Fruit fly (Drosophila melanogaster) whole organism, embryonic: ENCODE measurements around the gene robl62A.

Experiments used
- ATbp ChIP-seq: fragments of 200-800 bp; sonication (Bioruptor generic); optimal IDR thresholded peaks from 2 replicates; lab custom pipeline; 2017; ENCODE audit warnings: missing biosample characterization, mild to moderate bottlenecking, missing genetic modification characterization, missing genetic modification reagents
- BEAF-32 ChIP-seq: fragments of 200-800 bp; sonication (Bioruptor generic); optimal IDR thresholded peaks from 3 replicates; lab custom pipeline; 2017; ENCODE audit warnings: missing biosample characterization, missing genetic modification characterization, mild to moderate bottlenecking, moderate library complexity, missing genetic modification reagents
- CG12659 ChIP-seq: fragments of 200-800 bp; sonication (Bioruptor generic); optimal IDR thresholded peaks from 3 replicates; lab custom pipeline; 2017; ENCODE audit warnings: mild to moderate bottlenecking, missing biosample characterization, missing genetic modification reagents, missing genetic modification characterization
- CG13287 ChIP-seq: fragments of 200-800 bp; sonication (Bioruptor generic); IDR thresholded peaks from 2 replicates; pipeline ENCODE4 v1.3.6; 2022; ENCODE audit warnings: missing biosample characterization, missing genetic modification characterization; ENCODE audit not compliant: partially characterized antibody
- CG14710 ChIP-seq: fragments of 200-800 bp; sonication (Bioruptor generic); optimal IDR thresholded peaks from 3 replicates; lab custom pipeline; 2019; ENCODE audit warnings: missing biosample characterization, mild to moderate bottlenecking, missing genetic modification characterization, moderate library complexity
- CG15479 ChIP-seq: fragments of 200-800 bp; sonication (Bioruptor generic); optimal IDR thresholded peaks from 3 replicates; lab custom pipeline; 2019; ENCODE audit warnings: missing biosample characterization, mild to moderate bottlenecking, missing genetic modification characterization, moderate library complexity
- CG30020 ChIP-seq: fragments of 200-800 bp; optimal IDR thresholded peaks from 2 replicates; lab custom pipeline; 2019; ENCODE audit warnings: missing biosample characterization, mild to moderate bottlenecking, missing genetic modification characterization, moderate library complexity
- CG33213 ChIP-seq: fragments of 200-800 bp; sonication (Bioruptor generic); optimal IDR thresholded peaks from 3 replicates; lab custom pipeline; 2016; ENCODE audit warnings: missing biosample characterization, missing genetic modification characterization
- CG34422 ChIP-seq: fragments of 200-800 bp; sonication (Bioruptor generic); IDR thresholded peaks from 3 replicates; pipeline ENCODE4 v1.3.6; 2022; ENCODE audit warnings: missing biosample characterization, missing genetic modification characterization
- CG43689 ChIP-seq: fragments of 200-800 bp; sonication (Bioruptor generic); IDR thresholded peaks from 2 replicates; pipeline ENCODE4 v1.3.6; 2022; ENCODE audit warnings: missing biosample characterization, missing genetic modification characterization
- CG4424 ChIP-seq: fragments of 200-800 bp; sonication (Bioruptor generic); optimal IDR thresholded peaks from 3 replicates; lab custom pipeline; 2016; ENCODE audit warnings: missing biosample characterization, missing genetic modification characterization
- CG4820 ChIP-seq: fragments of 200-800 bp; sonication (Bioruptor generic); optimal IDR thresholded peaks from 3 replicates; lab custom pipeline; 2016; ENCODE audit warnings: missing biosample characterization, missing genetic modification characterization
- CG6854 ChIP-seq: fragments of 200-800 bp; sonication (Bioruptor generic); optimal IDR thresholded peaks from 3 replicates; lab custom pipeline; 2017; ENCODE audit warnings: missing biosample characterization, mild to moderate bottlenecking, missing genetic modification characterization
- CHES-1-like ChIP-seq: fragments of 200-800 bp; sonication (Bioruptor generic); optimal IDR thresholded peaks from 2 replicates; lab custom pipeline; 2016; ENCODE audit warnings: missing biosample characterization, missing genetic modification characterization
- Doc3 ChIP-seq: fragments of 200-800 bp; sonication (Bioruptor generic); IDR thresholded peaks from 3 replicates; pipeline ENCODE4 v1.3.6; 2022; ENCODE audit warnings: missing biosample characterization, missing genetic modification characterization; ENCODE audit not compliant: partially characterized antibody
- E2f2 ChIP-seq: fragments of 200-800 bp; sonication (Bioruptor generic); IDR thresholded peaks from 2 replicates; pipeline ENCODE4 v1.3.6; 2022; ENCODE audit warnings: missing biosample characterization, missing genetic modification characterization
- ERR ChIP-seq: fragments of 200-800 bp; sonication (Bioruptor generic); optimal IDR thresholded peaks from 2 replicates; lab custom pipeline; 2016; ENCODE audit warnings: missing biosample characterization, missing genetic modification characterization
- Elba2 ChIP-seq: fragments of 200-800 bp; sonication (Bioruptor generic); optimal IDR thresholded peaks from 3 replicates; lab custom pipeline; 2016; ENCODE audit warnings: missing biosample characterization, missing genetic modification characterization
- H15 ChIP-seq: fragments of 200-800 bp; sonication (Bioruptor generic); IDR thresholded peaks from 3 replicates; pipeline ENCODE4 v1.3.6; 2022; ENCODE audit warnings: missing biosample characterization, missing genetic modification characterization
- HmgD ChIP-seq: fragments of 200-800 bp; sonication (Bioruptor generic); optimal IDR thresholded peaks from 3 replicates; lab custom pipeline; 2016; ENCODE audit warnings: missing biosample characterization, missing genetic modification characterization
- HmgZ ChIP-seq: fragments of 200-800 bp; sonication (Bioruptor generic); optimal IDR thresholded peaks from 2 replicates; lab custom pipeline; 2018; ENCODE audit warnings: missing biosample characterization, mild to moderate bottlenecking, missing genetic modification characterization
- Hr39 ChIP-seq: fragments of >200 bp; optimal IDR thresholded peaks from 2 replicates; lab custom pipeline; 2017
- Lhr ChIP-seq: fragments of 200-800 bp; sonication (Bioruptor generic); optimal IDR thresholded peaks from 3 replicates; lab custom pipeline; 2017; ENCODE audit warnings: mild to moderate bottlenecking, missing biosample characterization, missing genetic modification reagents, missing genetic modification characterization
- Lim3 ChIP-seq: fragments of 200-800 bp; sonication (Bioruptor generic); IDR thresholded peaks from 2 replicates; pipeline ENCODE4 v1.3.6; 2022; ENCODE audit warnings: missing biosample characterization, missing genetic modification characterization
- MBD-R2 ChIP-seq: fragments of 200-800 bp; sonication (Bioruptor generic); IDR thresholded peaks from 2 replicates; pipeline ENCODE4 v1.3.6; 2022; ENCODE audit warnings: missing biosample characterization, missing genetic modification characterization
- MESR4 ChIP-seq: fragments of 200-800 bp; sonication (Bioruptor generic); optimal IDR thresholded peaks from 2 replicates; lab custom pipeline; 2018; ENCODE audit warnings: missing biosample characterization, mild to moderate bottlenecking, missing genetic modification characterization, moderate library complexity
- Med ChIP-seq: fragments of 200-800 bp; sonication (Bioruptor generic); peaks from one replicate; lab custom pipeline; 2016; ENCODE audit warnings: missing biosample characterization, missing genetic modification characterization, mild to moderate bottlenecking, inconsistent platforms, moderate library complexity
- Pdp1 ChIP-seq, 2 experiments: fragments of 200-800 bp; sonication (Bioruptor generic); optimal IDR thresholded peaks; 3 replicates each; lab custom pipeline; 2016; ENCODE audit warnings: missing biosample characterization in 2 of 2, missing genetic modification characterization in 2 of 2, mild to moderate bottlenecking in 1 of 2, moderate library complexity in 1 of 2
- Scr ChIP-seq: fragments of 200-800 bp; sonication (Bioruptor generic); IDR thresholded peaks from 2 replicates; pipeline ENCODE4 v1.3.6; 2022; ENCODE audit warnings: missing biosample characterization, missing genetic modification characterization; ENCODE audit not compliant: partially characterized antibody
- Sin3A ChIP-seq: fragments of >200 bp; optimal IDR thresholded peaks from 2 replicates; lab custom pipeline; 2018
- Sry-δ ChIP-seq: fragments of 200-800 bp; sonication (Bioruptor generic); optimal IDR thresholded peaks from 2 replicates; lab custom pipeline; 2016; ENCODE audit warnings: missing biosample characterization, missing genetic modification characterization
- YL-1 ChIP-seq: fragments of 200-800 bp; sonication (Bioruptor generic); optimal IDR thresholded peaks from 3 replicates; lab custom pipeline; 2017; ENCODE audit warnings: missing biosample characterization, mild to moderate bottlenecking, missing genetic modification characterization
- amos ChIP-seq: fragments of 200-800 bp; sonication (Bioruptor generic); IDR thresholded peaks from 2 replicates; pipeline ENCODE4 v1.3.6; 2022; ENCODE audit warnings: missing biosample characterization, missing genetic modification characterization; ENCODE audit not compliant: partially characterized antibody
- cg ChIP-seq: fragments of 200-800 bp; sonication (Bioruptor generic); optimal IDR thresholded peaks from 3 replicates; lab custom pipeline; 2019; ENCODE audit warnings: missing biosample characterization, mild to moderate bottlenecking, missing genetic modification characterization, moderate library complexity
- chn ChIP-seq: fragments of 200-800 bp; sonication (Bioruptor generic); optimal IDR thresholded peaks from 2 replicates; lab custom pipeline; 2016; ENCODE audit warnings: missing biosample characterization, missing genetic modification characterization
- esg ChIP-seq: fragments of 200-800 bp; sonication (Bioruptor generic); conservative IDR thresholded peaks from 2 replicates; pipeline ENCODE4 v1.3.6; 2022; ENCODE audit warnings: missing biosample characterization, missing genetic modification characterization
- her ChIP-seq: fragments of 200-800 bp; sonication (Bioruptor generic); optimal IDR thresholded peaks from 2 replicates; lab custom pipeline; 2016; ENCODE audit warnings: missing biosample characterization, missing genetic modification characterization
- hkb ChIP-seq, 2 experiments: fragments of 200-800 bp in 1 of 2; fragments of >200 bp in 1 of 2; sonication (Bioruptor generic) in 1 of 2; IDR thresholded peaks in 1 of 2; optimal IDR thresholded peaks in 1 of 2; 2 replicates each; pipeline versions ENCODE4 v1.3.6 to Lab custom; 2017 to 2022; ENCODE audit warnings: missing biosample characterization in 1 of 2, missing genetic modification characterization in 1 of 2
- lbe ChIP-seq: fragments of 200-800 bp; sonication (Bioruptor generic); optimal IDR thresholded peaks from 2 replicates; lab custom pipeline; 2016; ENCODE audit warnings: missing biosample characterization, mild to moderate bottlenecking, missing genetic modification characterization
- lov ChIP-seq, 2 experiments: fragments of 200-800 bp in 1 of 2; fragments of >200 bp in 1 of 2; sonication (Bioruptor generic) in 1 of 2; IDR thresholded peaks in 1 of 2; optimal IDR thresholded peaks in 1 of 2; 2 replicates in 1 of 2; 3 replicates in 1 of 2; pipeline versions ENCODE4 v1.3.6 to Lab custom; 2017 to 2022; ENCODE audit warnings: missing biosample characterization in 1 of 2, missing genetic modification characterization in 1 of 2
- nom ChIP-seq: fragments of 200-800 bp; sonication (Bioruptor generic); optimal IDR thresholded peaks from 2 replicates; lab custom pipeline; 2017; ENCODE audit warnings: missing biosample characterization, missing genetic modification characterization, mild to moderate bottlenecking, moderate library complexity, missing genetic modification reagents
- salm ChIP-seq: fragments of 200-800 bp; sonication (Bioruptor generic); optimal IDR thresholded peaks from 2 replicates; lab custom pipeline; 2018; ENCODE audit warnings: missing biosample characterization, mild to moderate bottlenecking, missing genetic modification characterization
- sens ChIP-seq: fragments of 200-800 bp; sonication (Bioruptor generic); peaks from one replicate; lab custom pipeline; 2016; ENCODE audit warnings: missing biosample characterization, missing genetic modification characterization
- trem ChIP-seq: fragments of 200-800 bp; optimal IDR thresholded peaks from 3 replicates; lab custom pipeline; 2019; ENCODE audit warnings: missing biosample characterization, mild to moderate bottlenecking, missing genetic modification characterization, moderate library complexity
- twi ChIP-seq: fragments of 200-800 bp; optimal IDR thresholded peaks from 2 replicates; lab custom pipeline; 2019; ENCODE audit warnings: missing biosample characterization, mild to moderate bottlenecking, missing genetic modification characterization, moderate library complexity
- unc-4 ChIP-seq: fragments of 200-800 bp; sonication (Bioruptor generic); IDR thresholded peaks from 2 replicates; pipeline ENCODE4 v1.3.6; 2022; ENCODE audit warnings: missing biosample characterization, missing genetic modification characterization; ENCODE audit not compliant: partially characterized antibody
- usp ChIP-seq: fragments of >200 bp; optimal IDR thresholded peaks from 2 replicates; lab custom pipeline; 2017; ENCODE audit warnings: missing biosample characterization, missing genetic modification characterization
- vfl ChIP-seq: fragments of 200-800 bp; sonication (Bioruptor generic); optimal IDR thresholded peaks from 2 replicates; lab custom pipeline; 2016; ENCODE audit warnings: missing biosample characterization, missing genetic modification characterization
- vvl ChIP-seq: fragments of 200-800 bp; sonication (Bioruptor generic); IDR thresholded peaks from 2 replicates; pipeline ENCODE4 v1.3.6; 2022; ENCODE audit warnings: missing biosample characterization, missing genetic modification characterization

Gene robl62A

DNA sequence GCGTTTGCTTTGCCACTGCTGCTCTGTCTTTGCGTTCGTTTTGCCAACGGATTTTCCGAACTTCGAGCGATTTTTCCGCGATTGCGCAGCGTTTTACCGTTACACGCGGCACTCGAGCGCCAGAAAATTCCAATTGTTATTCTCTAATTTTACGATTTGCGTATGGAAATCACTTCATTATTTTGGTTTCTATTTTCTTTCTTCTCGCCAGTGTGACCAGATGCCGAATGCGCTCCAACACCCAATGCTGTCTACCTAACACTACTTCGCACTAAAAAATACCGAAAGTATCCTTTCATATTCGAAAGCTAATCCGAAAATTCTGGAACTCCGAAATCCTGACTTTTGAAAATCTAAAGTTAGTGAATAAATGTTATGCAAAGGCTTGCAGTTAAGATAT lies 19.0 kb downstream of the robl62A start, which contains the start of gene CG12084 (continued):
- peak; percentile 46; the same call in 1 of the 2 replicates for TF ChIP-seq CG13287 (GFP tag; lab: Robert Waterston, UW)
- TF ChIP-seq Elba2 (GFP tag; lab: Kevin White, UChicago): peak; percentile 82
- peak; percentile 21 for TF ChIP-seq CG33213 (GFP tag; lab: Kevin White, UChicago)
- TF ChIP-seq vvl (GFP tag; lab: Robert Waterston, UW): 0 out of 2 replicates have a peak, but pooled peaks have one; percentile 10
- TF ChIP-seq cg (GFP tag; lab: Kevin White, UChicago): no peak
- no peak for TF ChIP-seq usp (GFP tag; lab: Kevin White, UChicago)
- TF ChIP-seq Hr39 (lab: Kevin White, UChicago): no peak
- TF ChIP-seq CG6854 (GFP tag; lab: Kevin White, UChicago): peak; percentile 20
- peak; percentile 2 for TF ChIP-seq vfl (GFP tag; lab: Kevin White, UChicago)
- no peak for TF ChIP-seq ERR
- peak; percentile 70 for TF ChIP-seq sens
- peak; percentile 1 for TF ChIP-seq CG15479 (GFP tag; lab: Kevin White, UChicago)
- TF ChIP-seq ATbp: peak; percentile 83
- TF ChIP-seq Sry-δ (GFP tag; lab: Kevin White, UChicago): peak; percentile 21
- no peak for TF ChIP-seq H15 (GFP tag; lab: Robert Waterston, UW)
- TF ChIP-seq E2f2: peak; percentile 36
- TF ChIP-seq CG43689 (GFP tag; lab: Robert Waterston, UW): no peak
- no peak for TF ChIP-seq twi (tag; lab: Kevin White, UChicago)
- TF ChIP-seq CG4424 (GFP tag; lab: Kevin White, UChicago): no peak
- peak; percentile 85 for TF ChIP-seq MESR4
- TF ChIP-seq trem (tag; lab: Kevin White, UChicago): peak; percentile 59
- peak; percentile 21 for TF ChIP-seq Med (GFP tag; lab: Kevin White, UChicago)
- TF ChIP-seq CHES-1-like (GFP tag; lab: Kevin White, UChicago): peak; percentile 41
- TF ChIP-seq nom: peak; percentile 7
- peak; percentile 38 for TF ChIP-seq Lhr (GFP tag; lab: Kevin White, UChicago)
- TF ChIP-seq HmgD (GFP tag; lab: Kevin White, UChicago): no peak
- no peak for TF ChIP-seq chn
- TF ChIP-seq Lim3: no peak
- TF ChIP-seq hkb (optimal IDR thresholded peaks at IDR 0.05; lab: Kevin White, UChicago): no peak
- 0 out of 2 replicates have a peak, but pooled peaks have one; percentile 12 for TF ChIP-seq hkb (GFP tag; IDR thresholded peaks at IDR 0.05; lab: Robert Waterston, UW)
- no peak for TF ChIP-seq CG4820
- peak; percentile 33; the same call in 1 of the 2 replicates for TF ChIP-seq MBD-R2 (GFP tag; lab: Robert Waterston, UW)
- 0 out of 2 replicates have a peak, but pooled peaks have one; percentile 29 for TF ChIP-seq unc-4 (GFP tag; lab: Robert Waterston, UW)
- peak; percentile 20 for TF ChIP-seq BEAF-32 (GFP tag; lab: Kevin White, UChicago)
- TF ChIP-seq Scr (GFP tag; lab: Robert Waterston, UW): peak; percentile 25
- peak in 1 of 2 experiments; percentile 29 for TF ChIP-seq Pdp1 (GFP tag; optimal IDR thresholded peaks at IDR 0.05; lab: Kevin White, UChicago)
- peak; percentile 42 for TF ChIP-seq CG12659 (GFP tag; lab: Kevin White, UChicago)
- TF ChIP-seq lbe (GFP tag; lab: Kevin White, UChicago): no peak
- TF ChIP-seq amos (GFP tag; lab: Robert Waterston, UW): 0 out of 2 replicates have a peak, but pooled peaks have one; percentile 19
- peak; percentile 2 for TF ChIP-seq HmgZ (tag; lab: Kevin White, UChicago)
- peak; percentile 64 for TF ChIP-seq Sin3A (lab: Kevin White, UChicago)
- peak; percentile 21; the same call in 1 of the 3 replicates for TF ChIP-seq CG34422 (GFP tag; lab: Robert Waterston, UW)
- no peak for TF ChIP-seq lov (optimal IDR thresholded peaks at IDR 0.05; lab: Kevin White, UChicago)
- no peak for TF ChIP-seq lov (GFP tag; IDR thresholded peaks at IDR 0.05; lab: Robert Waterston, UW)
- TF ChIP-seq CG30020 (tag; lab: Kevin White, UChicago): peak; percentile 8
- 0 out of 3 replicates have a peak, but pooled peaks have one; percentile 13 for TF ChIP-seq Doc3 (GFP tag; lab: Robert Waterston, UW)
- TF ChIP-seq YL-1 (GFP tag; lab: Kevin White, UChicago): peak; percentile 86
- no peak for TF ChIP-seq salm (tag; lab: Kevin White, UChicago)
- peak; percentile 47 for TF ChIP-seq CG14710
- no peak for TF ChIP-seq esg (GFP tag; lab: Robert Waterston, UW)
- peak; percentile 13 for TF ChIP-seq her
